Worm (Caenorhabditis elegans) whole organism, L4 larva: ENCODE results near the gene C45G9.10.

Source experiments
- F10B5.3 ChIP-seq: sonication (generic microtip); optimal IDR thresholded peaks from 2 replicates; lab custom pipeline; 2016; ENCODE audit warnings: mild to moderate bottlenecking, missing genetic modification characterization, missing compliant biosample characterization
- F37D6.2 ChIP-seq: sonication (generic microtip); optimal IDR thresholded peaks from 2 replicates; lab custom pipeline; 2016; ENCODE audit warnings: mild to moderate bottlenecking, missing genetic modification characterization, missing compliant biosample characterization
- F44E2.7 ChIP-seq: fragments of 200-800 bp; sonication (Bioruptor generic); IDR thresholded peaks from 2 replicates; pipeline ENCODE4 v2.1.2; 2022; ENCODE audit warnings: missing genetic modification characterization, missing compliant biosample characterization
- R02D3.7 ChIP-seq: fragments of 150-350 bp; sonication (generic microtip); optimal IDR thresholded peaks from 3 replicates; lab custom pipeline; 2014; ENCODE audit warnings: missing biosample characterization, missing genetic modification characterization
- Y105C5A.15 ChIP-seq: fragments of 200-800 bp; sonication (Bioruptor generic); IDR thresholded peaks from 2 replicates; pipeline ENCODE4 v1.3.6; 2022; ENCODE audit warnings: missing genetic modification characterization, missing compliant biosample characterization
- Y48G9A.11 ChIP-seq: fragments of 200-800 bp; sonication (Bioruptor generic); IDR thresholded peaks from 2 replicates; pipeline ENCODE4 v1.3.6; 2022; ENCODE audit warnings: missing genetic modification reagents, missing genetic modification characterization, missing compliant biosample characterization
- Y5F2A.4 ChIP-seq: fragments of 200-800 bp; sonication (Bioruptor generic); optimal IDR thresholded peaks from 2 replicates; lab custom pipeline; 2018; ENCODE audit warnings: mild to moderate bottlenecking, missing genetic modification characterization, missing compliant biosample characterization
- arid-1 ChIP-seq: fragments of 200-800 bp; sonication (Bioruptor generic); conservative IDR thresholded peaks from 2 replicates; pipeline ENCODE4 v1.3.6; 2022; ENCODE audit warnings: missing genetic modification reagents, missing genetic modification characterization, missing compliant biosample characterization
- attf-4 ChIP-seq: sonication (generic microtip); optimal IDR thresholded peaks from 3 replicates; lab custom pipeline; 2017; ENCODE audit warnings: missing biosample characterization, missing genetic modification characterization
- ceh-32 ChIP-seq: sonication (generic microtip); optimal IDR thresholded peaks from 2 replicates; lab custom pipeline; 2016; ENCODE audit warnings: mild to moderate bottlenecking, missing genetic modification characterization, missing compliant biosample characterization; ENCODE audit not compliant: poor library complexity
- ceh-44 ChIP-seq: fragments of 200-800 bp; sonication (Bioruptor generic); IDR thresholded peaks from 2 replicates; pipeline ENCODE4 v1.3.6; 2022; ENCODE audit warnings: missing genetic modification reagents, missing genetic modification characterization, missing compliant biosample characterization
- cey-2 ChIP-seq: sonication (generic microtip); optimal IDR thresholded peaks from 3 replicates; lab custom pipeline; 2017; ENCODE audit warnings: missing genetic modification characterization, mild to moderate bottlenecking, missing compliant biosample characterization, antibody characterized with exemption, borderline replicate concordance; ENCODE audit not compliant: insufficient read depth
- ctbp-1 ChIP-seq: fragments of 200-800 bp; sonication (Bioruptor generic); IDR thresholded peaks from 2 replicates; pipeline ENCODE4 v1.3.6; 2022; ENCODE audit warnings: missing genetic modification reagents, missing genetic modification characterization, missing compliant biosample characterization
- daf-12 ChIP-seq: fragments of 150-350 bp; optimal IDR thresholded peaks from 2 replicates; lab custom pipeline; 2014; ENCODE audit warnings: missing biosample characterization, missing genetic modification reagents, missing genetic modification characterization
- daf-19 ChIP-seq: fragments of 200-800 bp; sonication (Bioruptor generic); conservative IDR thresholded peaks from 2 replicates; pipeline ENCODE4 v1.3.6; 2022; ENCODE audit warnings: missing genetic modification characterization, missing compliant biosample characterization
- dmd-8 ChIP-seq: fragments of 200-800 bp; sonication (Bioruptor generic); IDR thresholded peaks from 2 replicates; pipeline ENCODE4 v1.3.6; 2022; ENCODE audit warnings: missing genetic modification characterization, missing compliant biosample characterization
- duxl-1 ChIP-seq: sonication (generic microtip); optimal IDR thresholded peaks from 2 replicates; lab custom pipeline; 2016; ENCODE audit warnings: mild to moderate bottlenecking, missing genetic modification characterization, moderate library complexity, missing compliant biosample characterization; ENCODE audit not compliant: poor library complexity
- dve-1 ChIP-seq: sonication (generic microtip); optimal IDR thresholded peaks from 2 replicates; lab custom pipeline; 2017; ENCODE audit warnings: antibody characterized with exemption, mild to moderate bottlenecking, missing genetic modification characterization, missing compliant biosample characterization; ENCODE audit not compliant: insufficient read depth
- egl-43 ChIP-seq: fragments of 200-800 bp; sonication (Bioruptor generic); IDR thresholded peaks from 2 replicates; pipeline ENCODE4 v1.3.6; 2022; ENCODE audit warnings: missing genetic modification reagents, missing genetic modification characterization, missing compliant biosample characterization
- fkh-10 ChIP-seq: fragments of 150-350 bp; optimal IDR thresholded peaks from 2 replicates; lab custom pipeline; 2014; ENCODE audit warnings: missing biosample characterization, missing genetic modification reagents, missing genetic modification characterization
- gei-8 ChIP-seq: fragments of 200-800 bp; sonication (Bioruptor generic); optimal IDR thresholded peaks from 2 replicates; lab custom pipeline; 2018; ENCODE audit warnings: mild to moderate bottlenecking, missing genetic modification characterization, missing compliant biosample characterization
- hlh-30 ChIP-seq: sonication (generic microtip); optimal IDR thresholded peaks from 2 replicates; lab custom pipeline; 2017; ENCODE audit warnings: antibody characterized with exemption, mild to moderate bottlenecking, missing genetic modification characterization, missing compliant biosample characterization; ENCODE audit not compliant: insufficient read depth
- hmg-1.1 ChIP-seq: fragments of 200-800 bp; sonication (Bioruptor generic); IDR thresholded peaks from 2 replicates; pipeline ENCODE4 v1.3.6; 2022; ENCODE audit warnings: missing genetic modification reagents, missing genetic modification characterization, missing compliant biosample characterization
- lin-15B ChIP-seq: fragments of 150-350 bp; sonication (generic microtip); optimal IDR thresholded peaks from 3 replicates; lab custom pipeline; 2014; ENCODE audit warnings: missing biosample characterization, missing genetic modification characterization
- lin-29 ChIP-seq: fragments of 200-800 bp; sonication (Bioruptor generic); IDR thresholded peaks from 2 replicates; pipeline ENCODE4 v1.3.6; 2022; ENCODE audit warnings: missing genetic modification reagents, missing genetic modification characterization, missing compliant biosample characterization
- lin-39 ChIP-seq: fragments of 150-350 bp; optimal IDR thresholded peaks from 2 replicates; lab custom pipeline; 2014; ENCODE audit warnings: missing biosample characterization, missing genetic modification reagents, missing genetic modification characterization
- lir-3 ChIP-seq: sonication (generic microtip); optimal IDR thresholded peaks from 2 replicates; lab custom pipeline; 2016; ENCODE audit warnings: mild to moderate bottlenecking, missing genetic modification characterization, missing compliant biosample characterization
- madf-5 ChIP-seq, 2 experiments: fragments of 200-800 bp; sonication (Bioruptor generic); IDR thresholded peaks; 2 replicates each; pipeline ENCODE4 v1.3.6; 2022; ENCODE audit warnings: missing compliant biosample characterization in 2 of 2, missing genetic modification characterization in 2 of 2
- madf-9 ChIP-seq: fragments of 200-800 bp; sonication (Bioruptor generic); conservative IDR thresholded peaks from 2 replicates; pipeline ENCODE4 v1.3.6; 2022; ENCODE audit warnings: missing genetic modification reagents, missing genetic modification characterization, missing compliant biosample characterization
- mdl-1 ChIP-seq, 2 experiments: fragments of 150-350 bp in 1 of 2; sonication (generic microtip) in 1 of 2; optimal IDR thresholded peaks; 2 replicates each; lab custom pipeline; 2014 to 2017; ENCODE audit warnings: missing biosample characterization in 2 of 2, missing genetic modification characterization in 2 of 2
- mep-1 ChIP-seq: fragments of 150-350 bp; sonication (generic microtip); optimal IDR thresholded peaks from 3 replicates; lab custom pipeline; 2014; ENCODE audit warnings: missing biosample characterization, missing genetic modification characterization
- mxl-3 ChIP-seq: fragments of 200-800 bp; sonication (Bioruptor generic); optimal IDR thresholded peaks from 2 replicates; lab custom pipeline; 2018; ENCODE audit warnings: mild to moderate bottlenecking, missing genetic modification characterization, missing compliant biosample characterization
- nhr-10 ChIP-seq: fragments of 150-350 bp; optimal IDR thresholded peaks from 2 replicates; lab custom pipeline; 2014; ENCODE audit warnings: missing biosample characterization, missing genetic modification characterization
- nhr-11 ChIP-seq: fragments of 150-350 bp; optimal IDR thresholded peaks from 2 replicates; lab custom pipeline; 2014; ENCODE audit warnings: missing biosample characterization, missing genetic modification characterization
- nhr-41 ChIP-seq: fragments of 200-800 bp; sonication (Bioruptor generic); IDR thresholded peaks from 2 replicates; pipeline ENCODE4 v1.3.6; 2022; ENCODE audit warnings: missing genetic modification reagents, missing genetic modification characterization, missing compliant biosample characterization
- nhr-42 ChIP-seq: fragments of 200-800 bp; sonication (Bioruptor generic); IDR thresholded peaks from 2 replicates; pipeline ENCODE4 v1.3.6; 2022; ENCODE audit warnings: missing genetic modification characterization, missing compliant biosample characterization
- nhr-48 ChIP-seq: sonication (generic microtip); optimal IDR thresholded peaks from 2 replicates; lab custom pipeline; 2016; ENCODE audit warnings: mild to moderate bottlenecking, missing genetic modification characterization, missing compliant biosample characterization
- nhr-6 ChIP-seq: fragments of 150-350 bp; optimal IDR thresholded peaks from 2 replicates; lab custom pipeline; 2014; ENCODE audit warnings: missing biosample characterization, missing genetic modification characterization
- nhr-76 ChIP-seq: fragments of 150-350 bp; optimal IDR thresholded peaks from 2 replicates; lab custom pipeline; 2014; ENCODE audit warnings: missing biosample characterization, missing genetic modification characterization
- nhr-77 ChIP-seq: fragments of 150-350 bp; optimal IDR thresholded peaks from 2 replicates; lab custom pipeline; 2014; ENCODE audit warnings: missing biosample characterization, missing genetic modification characterization
- pha-4 ChIP-seq, 2 experiments: fragments of 150-350 bp in 1 of 2; fragments of 200-800 bp in 1 of 2; sonication (Bioruptor generic) in 1 of 2; IDR thresholded peaks in 1 of 2; optimal IDR thresholded peaks in 1 of 2; 2 replicates each; pipeline versions ENCODE4 v1.3.6 to Lab custom; 2014 to 2022; ENCODE audit warnings: missing genetic modification characterization in 2 of 2, missing genetic modification reagents in 2 of 2, missing biosample characterization in 1 of 2, missing compliant biosample characterization in 1 of 2
- saeg-2 ChIP-seq: fragments of 200-800 bp; sonication (Bioruptor generic); IDR thresholded peaks from 2 replicates; pipeline ENCODE4 v1.3.6; 2022; ENCODE audit warnings: missing genetic modification reagents, missing genetic modification characterization, missing compliant biosample characterization
- sdz-12 ChIP-seq: fragments of 200-800 bp; sonication (Bioruptor generic); optimal IDR thresholded peaks from 2 replicates; lab custom pipeline; 2018; ENCODE audit warnings: mild to moderate bottlenecking, missing genetic modification characterization, missing compliant biosample characterization
- skn-1 ChIP-seq: fragments of 150-350 bp; optimal IDR thresholded peaks from 2 replicates; lab custom pipeline; 2014; ENCODE audit warnings: missing biosample characterization, missing genetic modification characterization
- snpc-4 ChIP-seq: fragments of 150-350 bp; optimal IDR thresholded peaks from 2 replicates; lab custom pipeline; 2014; ENCODE audit warnings: missing biosample characterization, missing genetic modification characterization
- spr-3 ChIP-seq: fragments of 200-800 bp; sonication (Bioruptor generic); optimal IDR thresholded peaks from 2 replicates; lab custom pipeline; 2018; ENCODE audit warnings: mild to moderate bottlenecking, missing genetic modification characterization, missing compliant biosample characterization
- tra-1 ChIP-seq: fragments of 200-800 bp; sonication (Bioruptor generic); IDR thresholded peaks from 2 replicates; pipeline ENCODE4 v1.3.6; 2022; ENCODE audit warnings: missing genetic modification reagents, missing genetic modification characterization, missing compliant biosample characterization
- zfp-3 ChIP-seq: fragments of 200-800 bp; sonication (Bioruptor generic); conservative IDR thresholded peaks from 2 replicates; pipeline ENCODE4 v1.3.6; 2022; ENCODE audit warnings: missing genetic modification reagents, missing genetic modification characterization, missing compliant biosample characterization
- zip-11 ChIP-seq: fragments of 200-800 bp; sonication (Bioruptor generic); IDR thresholded peaks from 2 replicates; pipeline ENCODE4 v1.3.6; 2022; ENCODE audit warnings: missing genetic modification characterization, missing compliant biosample characterization
- zip-2 ChIP-seq: fragments of 150-350 bp; optimal IDR thresholded peaks from 2 replicates; lab custom pipeline; 2014; ENCODE audit warnings: missing biosample characterization, missing genetic modification characterization

C45G9.10 gene

ce11 chrIII:5025136-5025629 is 36.5 kb downstream of the C45G9.10 start (continued):
- no peak for TF ChIP-seq daf-12 (tag; lab: Kevin White, UChicago)
- TF ChIP-seq lin-39 (tag; lab: Kevin White, UChicago), result no peak
- TF ChIP-seq gei-8, result no peak
- no peak for TF ChIP-seq nhr-41 (GFP tag; lab: Robert Waterston, UW)
- TF ChIP-seq lin-15B (tag; lab: Kevin White, UChicago), result no peak
- no peak for TF ChIP-seq mdl-1 (tag; optimal IDR thresholded peaks at IDR 0.05; lab: Kevin White, UChicago)
- TF ChIP-seq fkh-10 (GFP tag; lab: Kevin White, UChicago), result no peak
- no peak for TF ChIP-seq snpc-4
- TF ChIP-seq ceh-44, result no peak
- TF ChIP-seq lir-3 (tag; lab: Kevin White, UChicago), result no peak
- no peak for TF ChIP-seq egl-43 (GFP tag; lab: Robert Waterston, UW)
- peak; percentile 72 for TF ChIP-seq pha-4 (GFP tag; IDR thresholded peaks at IDR 0.05; lab: Robert Waterston, UW)
- TF ChIP-seq pha-4 (tag; optimal IDR thresholded peaks at IDR 0.05; lab: Kevin White, UChicago), result no peak
- TF ChIP-seq Y5F2A.4 (GFP tag; lab: Kevin White, UChicago), result no peak
- TF ChIP-seq zip-2, result no peak
- no peak for TF ChIP-seq nhr-76
- TF ChIP-seq zip-11 (GFP tag; lab: Robert Waterston, UW), result no peak
- TF ChIP-seq R02D3.7 (tag; lab: Kevin White, UChicago), result no peak
- TF ChIP-seq daf-19 (GFP tag; lab: Robert Waterston, UW), result no peak
- no peak for TF ChIP-seq nhr-6 (tag; lab: Kevin White, UChicago)
- TF ChIP-seq skn-1 (tag; lab: Kevin White, UChicago), result no peak
- TF ChIP-seq zfp-3, result peak; percentile 82
- TF ChIP-seq arid-1, result no peak
- TF ChIP-seq Y48G9A.11 (GFP tag; lab: Robert Waterston, UW), result peak; percentile 17; the same call in 1 of the 2 replicates
- 0 out of 2 replicates have a peak, but pooled peaks have one; percentile 13 for TF ChIP-seq tra-1 (GFP tag; lab: Robert Waterston, UW)
- no peak for TF ChIP-seq mxl-3
- TF ChIP-seq dmd-8, result no peak
- 0 out of 2 replicates have a peak, but pooled peaks have one; percentile 30 for TF ChIP-seq hmg-1.1 (GFP tag; lab: Robert Waterston, UW)
- no peak for TF ChIP-seq nhr-42 (GFP tag; lab: Robert Waterston, UW)
- TF ChIP-seq hlh-30 (tag; lab: Kevin White, UChicago), result no peak
- no peak for TF ChIP-seq saeg-2 (GFP tag; lab: Robert Waterston, UW)
- TF ChIP-seq attf-4 (tag; lab: Kevin White, UChicago), result no peak
- no peak for TF ChIP-seq lin-29 (GFP tag; lab: Robert Waterston, UW)
- peak; percentile 41 for TF ChIP-seq sdz-12 (GFP tag; lab: Kevin White, UChicago)
- TF ChIP-seq nhr-48 (tag; lab: Kevin White, UChicago), result no peak
- no peak for TF ChIP-seq nhr-77 (tag; lab: Kevin White, UChicago)
- no peak for TF ChIP-seq F37D6.2 (tag; lab: Kevin White, UChicago)
- TF ChIP-seq nhr-10 (tag; lab: Kevin White, UChicago), result no peak
- no peak for TF ChIP-seq nhr-11 (tag; lab: Kevin White, UChicago)
- TF ChIP-seq mep-1 (tag; lab: Kevin White, UChicago), result peak; percentile 53
- no peak for TF ChIP-seq madf-5 (GFP tag; IDR thresholded peaks at IDR 0.05; lab: Robert Waterston, UW)
- peak; percentile 65 for TF ChIP-seq madf-9 (GFP tag; lab: Robert Waterston, UW)
- 0 out of 2 replicates have a peak, but pooled peaks have one; percentile 8 for TF ChIP-seq ctbp-1 (GFP tag; lab: Robert Waterston, UW)
- TF ChIP-seq Y105C5A.15, result no peak
- no peak for TF ChIP-seq duxl-1 (tag; lab: Kevin White, UChicago)
- TF ChIP-seq F44E2.7 (GFP tag; lab: Robert Waterston, UW), result no peak
- no peak for TF ChIP-seq ceh-32
- no peak for TF ChIP-seq spr-3 (GFP tag; lab: Kevin White, UChicago)
- no peak for TF ChIP-seq cey-2
- no peak for TF ChIP-seq F10B5.3 (tag; lab: Kevin White, UChicago)
- TF ChIP-seq dve-1, result peak; percentile 27
